Fruit fly (Drosophila melanogaster) whole organism: ENCODE data around the gene CG6683.
A peak's percentile ranks its signal among the peaks of the same experiment; 100 is the strongest.

Experiments
- CG8478 ChIP-seq: fragments of >200 bp; optimal IDR thresholded peaks from 2 replicates; lab custom pipeline; 2018; ENCODE audit warnings: inconsistent platforms
- Dll ChIP-seq: fragments of >200 bp; optimal IDR thresholded peaks from 2 replicates; lab custom pipeline; 2017
- EcR ChIP-seq, 2 experiments: fragments of >200 bp; optimal IDR thresholded peaks; 2 replicates each; lab custom pipeline; 2017; ENCODE audit warnings: missing biosample characterization in 2 of 2, missing genetic modification characterization in 2 of 2, missing genetic modification reagents in 2 of 2
- pan ChIP-seq: fragments of >200 bp; optimal IDR thresholded peaks from 2 replicates; lab custom pipeline; 2017
- psq ChIP-seq: fragments of >200 bp; optimal IDR thresholded peaks from 2 replicates; lab custom pipeline; 2017
- usp ChIP-seq: fragments of >200 bp; optimal IDR thresholded peaks from 2 replicates; lab custom pipeline; 2017; ENCODE audit warnings: missing biosample characterization, missing genetic modification characterization, mixed read lengths

Gene CG6683

dm6 chr3L:8514768-8515167 lies at the start of gene CG6683:
TSS of gene CG6683 (minus strand) at chr3L:8514921.
- no peak for TF ChIP-seq usp (GFP tag; lab: Kevin White, UChicago)
- TF ChIP-seq Dll (lab: Kevin White, UChicago): no peak
- TF ChIP-seq psq: no peak
- no peak for TF ChIP-seq CG8478
- TF ChIP-seq EcR (GFP tag; optimal IDR thresholded peaks at IDR 0.05; lab: Kevin White, UChicago): no peak
- no peak for TF ChIP-seq pan

dm6 chr3L:8560637-8561036 lies 45.9 kb upstream of the CG6683 start:
- TF ChIP-seq usp (GFP tag; lab: Kevin White, UChicago): no peak
- TF ChIP-seq CG8478: no peak
- no peak for TF ChIP-seq Dll (lab: Kevin White, UChicago)
- TF ChIP-seq EcR (GFP tag; optimal IDR thresholded peaks at IDR 0.05; lab: Kevin White, UChicago): no peak
- TF ChIP-seq pan: no peak
- TF ChIP-seq psq: no peak

dm6 chr3L:8559754-8560328 lies 45.1 kb upstream of the CG6683 start:
- TF ChIP-seq CG8478: no peak
- TF ChIP-seq EcR (GFP tag; optimal IDR thresholded peaks at IDR 0.05; lab: Kevin White, UChicago): no peak
- TF ChIP-seq Dll (lab: Kevin White, UChicago): no peak
- no peak for TF ChIP-seq pan
- TF ChIP-seq psq: no peak
- TF ChIP-seq usp (GFP tag; lab: Kevin White, UChicago): no peak

dm6 chr3L:8557018-8557417 lies 42.3 kb upstream of the CG6683 start:
- TF ChIP-seq usp (GFP tag; lab: Kevin White, UChicago) (no peak), EcR (GFP tag; optimal IDR thresholded peaks at IDR 0.05; lab: Kevin White, UChicago) (no peak)

dm6 chr3L:8554024-8554642 lies 39.4 kb upstream of the CG6683 start:
- TF ChIP-seq CG8478 (no peak), EcR (GFP tag; optimal IDR thresholded peaks at IDR 0.05; lab: Kevin White, UChicago) (peak in 1 of 2 experiments; percentile 53)

- TF ChIP-seq EcR (GFP tag; optimal IDR thresholded peaks at IDR 0.05; lab: Kevin White, UChicago) (no peak), Dll (lab: Kevin White, UChicago) (no peak), pan (no peak), usp (GFP tag; lab: Kevin White, UChicago) (no peak), CG8478 (no peak), psq (no peak)
Measured at dm6 chr3L:8553125-8553524, 38.4 kb upstream of the CG6683 start.

dm6 chr3L:8550836-8551235 lies 36.1 kb upstream of the CG6683 start:
- no peak for TF ChIP-seq psq
- TF ChIP-seq CG8478: no peak
- no peak for TF ChIP-seq usp (GFP tag; lab: Kevin White, UChicago)
- TF ChIP-seq EcR (GFP tag; optimal IDR thresholded peaks at IDR 0.05; lab: Kevin White, UChicago): no peak
- no peak for TF ChIP-seq pan
- no peak for TF ChIP-seq Dll (lab: Kevin White, UChicago)

- no peak for TF ChIP-seq pan
Measured at dm6 chr3L:8549183-8549890, 34.6 kb upstream of the CG6683 start.

dm6 chr3L:8547104-8547523 lies 32.4 kb upstream of the CG6683 start:
- TF ChIP-seq usp (GFP tag; lab: Kevin White, UChicago): no peak
- TF ChIP-seq psq: no peak
- TF ChIP-seq EcR (GFP tag; optimal IDR thresholded peaks at IDR 0.05; lab: Kevin White, UChicago): no peak
- TF ChIP-seq Dll (lab: Kevin White, UChicago): no peak
- TF ChIP-seq CG8478: no peak
- no peak for TF ChIP-seq pan

dm6 chr3L:8546355-8546771 lies 31.6 kb upstream of the CG6683 start:
- TF ChIP-seq CG8478 (no peak), EcR (GFP tag; optimal IDR thresholded peaks at IDR 0.05; lab: Kevin White, UChicago) (peak; percentile 44 to 60), pan (no peak), psq (no peak), usp (GFP tag; lab: Kevin White, UChicago) (no peak)

- TF ChIP-seq EcR (GFP tag; optimal IDR thresholded peaks at IDR 0.05; lab: Kevin White, UChicago): no peak
- TF ChIP-seq usp (GFP tag; lab: Kevin White, UChicago): no peak
Measured at dm6 chr3L:8545473-8545872, 30.8 kb upstream of the CG6683 start.

dm6 chr3L:8544710-8545109 lies 30.0 kb upstream of the CG6683 start, which contains the start of gene rhea:
TSS of gene rhea (plus strand) at chr3L:8545001.
- no peak for TF ChIP-seq psq
- TF ChIP-seq usp (GFP tag; lab: Kevin White, UChicago): no peak
- no peak for TF ChIP-seq Dll (lab: Kevin White, UChicago)
- no peak for TF ChIP-seq EcR (GFP tag; optimal IDR thresholded peaks at IDR 0.05; lab: Kevin White, UChicago)
- TF ChIP-seq pan: no peak
- TF ChIP-seq CG8478: no peak

dm6 chr3L:8543866-8544265 lies 29.1 kb upstream of the CG6683 start:
- no peak for TF ChIP-seq Dll (lab: Kevin White, UChicago)
- no peak for TF ChIP-seq pan
- TF ChIP-seq usp (GFP tag; lab: Kevin White, UChicago): no peak
- TF ChIP-seq CG8478: no peak
- TF ChIP-seq psq: no peak
- TF ChIP-seq EcR (GFP tag; optimal IDR thresholded peaks at IDR 0.05; lab: Kevin White, UChicago): no peak
